Worm (Caenorhabditis elegans) whole organism, L4/young adult: Measurements from ENCODE around the gene F44F4.10.

Experiments
- W03F9.2 ChIP-seq: fragments of 150-350 bp; optimal IDR thresholded peaks from 2 replicates; lab custom pipeline; 2014; ENCODE audit warnings: missing biosample characterization, missing genetic modification characterization
- him-1 ChIP-seq: sonication (generic microtip); optimal IDR thresholded peaks from 2 replicates; lab custom pipeline; 2016; ENCODE audit warnings: missing genotype, missing genetic modification reagents, missing genetic modification characterization, missing compliant biosample characterization

ce11 chrII:10915732-10916131 is 1.3 kb downstream of the F44F4.10 start, which contains the start of gene F44F4.9:
- TF ChIP-seq him-1 (tag; lab: Kevin White, UChicago) (no peak), W03F9.2 (tag; lab: Kevin White, UChicago) (no peak)
